Fruit fly (Drosophila melanogaster): Measurements from ENCODE around the gene sd.

DNA sequence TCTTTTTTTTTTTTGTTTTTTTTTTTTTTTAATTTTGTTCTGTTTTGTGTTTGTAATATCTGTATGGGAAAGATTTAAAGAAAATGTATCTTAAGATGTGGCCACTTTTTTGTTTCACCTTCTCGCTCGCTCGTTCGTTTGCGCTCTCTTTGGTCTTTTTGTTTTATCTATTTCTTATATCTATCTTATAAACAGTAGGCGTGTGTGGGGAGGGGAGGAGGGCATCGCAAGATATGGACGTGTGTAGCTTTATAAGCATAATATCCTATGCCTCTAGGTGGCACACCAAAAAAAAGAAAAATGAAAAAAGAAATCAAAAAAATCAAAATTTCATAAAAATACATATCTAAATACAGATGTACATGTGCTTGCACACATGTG, 8.4 kb downstream of the sd start:
- TF ChIP-seq gl (tag; optimal IDR thresholded peaks at IDR 0.05) (no peak), D1 (tag; optimal IDR thresholded peaks at IDR 0.05) (no peak), EcR (GFP tag; optimal IDR thresholded peaks at IDR 0.05) (no peak), CG4496 (GFP tag; IDR thresholded peaks at IDR 0.05) (peak; percentile 22; the same call in 1 of the 3 replicates)
